Worm (Caenorhabditis elegans) whole organism, midembryonic: ENCODE results near the gene T07G12.3.

ENCODE experiments used
- cog-1 ChIP-seq: sonication (generic microtip); optimal IDR thresholded peaks from 2 replicates; lab custom pipeline; 2016; ENCODE audit warnings: missing genetic modification characterization, missing compliant biosample characterization
- flt-1 ChIP-seq: fragments of 200-800 bp; sonication (Bioruptor generic); IDR thresholded peaks from 2 replicates; pipeline ENCODE4 v1.3.6; 2022; ENCODE audit warnings: missing genetic modification characterization, missing compliant biosample characterization
- klf-2 ChIP-seq: fragments of 200-800 bp; sonication (Bioruptor generic); conservative IDR thresholded peaks from 2 replicates; pipeline ENCODE4 v1.3.6; 2022; ENCODE audit warnings: missing genetic modification reagents, missing genetic modification characterization, missing compliant biosample characterization
- med-1 ChIP-seq: sonication (generic microtip); optimal IDR thresholded peaks from 2 replicates; lab custom pipeline; 2017; ENCODE audit warnings: missing genetic modification characterization, mild to moderate bottlenecking, missing compliant biosample characterization, antibody characterized with exemption, missing genetic modification reagents; ENCODE audit not compliant: insufficient read depth
- ref-1 ChIP-seq: fragments of 200-800 bp; sonication (Bioruptor generic); conservative IDR thresholded peaks from 2 replicates; pipeline ENCODE4 v1.3.6; 2022; ENCODE audit warnings: missing genetic modification reagents, missing genetic modification characterization, missing compliant biosample characterization
- ztf-23 ChIP-seq: fragments of 200-800 bp; sonication (Bioruptor generic); IDR thresholded peaks from 2 replicates; pipeline ENCODE4 v1.3.6; 2022; ENCODE audit warnings: missing genetic modification reagents, missing genetic modification characterization, missing compliant biosample characterization
- ztf-29 ChIP-seq: fragments of 200-800 bp; sonication (Bioruptor generic); IDR thresholded peaks from 2 replicates; pipeline ENCODE4 v1.3.6; 2022; ENCODE audit warnings: missing genetic modification reagents, missing genetic modification characterization, missing compliant biosample characterization

ce11 chrIV:10507586-10507985 is 26.2 kb upstream of the T07G12.3 start:
- TF ChIP-seq med-1 (GFP tag; lab: Kevin White, UChicago) (no peak), ztf-23 (GFP tag; lab: Robert Waterston, UW) (no peak), cog-1 (no peak), ref-1 (GFP tag; lab: Robert Waterston, UW) (no peak), flt-1 (no peak), ztf-29 (GFP tag; lab: Robert Waterston, UW) (no peak), klf-2 (GFP tag; lab: Robert Waterston, UW) (no peak)
